Fruit fly (Drosophila melanogaster): ENCODE results near the gene CG14985.

CG14985 gene

DNA sequence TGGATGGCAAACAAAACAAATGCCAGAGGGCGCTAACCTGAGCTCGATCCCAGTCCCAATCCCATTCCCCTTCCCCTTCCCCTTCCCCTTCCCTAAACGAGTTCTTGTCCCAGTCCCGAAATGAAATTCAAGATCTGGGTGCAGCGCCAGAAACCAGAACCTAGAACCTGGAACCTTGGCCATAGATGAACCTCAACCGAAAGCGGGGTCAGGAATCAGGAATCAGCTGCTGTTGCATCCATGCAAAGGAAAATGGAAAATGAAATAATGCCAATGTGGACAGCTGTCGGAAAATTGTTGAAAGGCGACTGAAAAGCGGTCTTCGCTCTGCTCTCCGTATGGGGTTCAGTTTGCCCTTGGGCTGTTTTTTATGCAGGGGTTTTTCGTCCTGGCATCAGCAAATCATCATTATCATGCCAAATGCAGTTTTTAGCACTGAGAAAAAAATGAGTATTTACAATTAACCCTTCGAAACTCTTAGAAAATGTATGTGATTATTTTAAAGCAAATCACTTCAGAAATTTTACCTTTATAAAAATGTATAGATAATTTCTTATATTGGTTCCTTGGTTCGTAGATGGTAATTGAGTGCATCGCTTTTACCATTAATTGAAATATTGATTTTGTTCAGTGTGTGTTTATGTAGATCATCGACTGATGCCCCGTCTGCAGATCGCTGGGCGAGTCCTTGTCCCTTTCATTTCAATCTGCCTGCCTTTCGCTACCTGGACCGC is 25.5 kb upstream of the CG14985 start (continued):
- TF ChIP-seq chinmo (GFP tag; IDR thresholded peaks at IDR 0.05; ENCODE audit: partially characterized antibody), result no peak
- no peak for TF ChIP-seq Bgb (GFP tag; IDR thresholded peaks at IDR 0.05; ENCODE audit: partially characterized antibody)
- no peak for TF ChIP-seq CG15011 (GFP tag; optimal IDR thresholded peaks at IDR 0.05)
- TF ChIP-seq CG12071 (GFP tag; optimal IDR thresholded peaks at IDR 0.05), result no peak
- no peak for TF ChIP-seq ewg (GFP tag; optimal IDR thresholded peaks at IDR 0.05)
- peak; percentile 23 for TF ChIP-seq tin (GFP tag; optimal IDR thresholded peaks at IDR 0.05)
- no peak for TF ChIP-seq Camta (GFP tag; optimal IDR thresholded peaks at IDR 0.05)
- no peak for TF ChIP-seq CG34422 (GFP tag; IDR thresholded peaks at IDR 0.05)
- TF ChIP-seq CG18262 (tag; optimal IDR thresholded peaks at IDR 0.05), result peak; percentile 78
- TF ChIP-seq zfh1 (GFP tag; IDR thresholded peaks at IDR 0.05), result 0 out of 3 replicates have a peak, but pooled peaks have one; percentile 20
- no peak for TF ChIP-seq tgo (GFP tag; IDR thresholded peaks at IDR 0.05)
- peak; percentile 12 for TF ChIP-seq CG4820 (GFP tag; optimal IDR thresholded peaks at IDR 0.05)
- TF ChIP-seq phol (tag; optimal IDR thresholded peaks at IDR 0.05), result peak; percentile 60
- no peak for TF ChIP-seq en (GFP tag; optimal IDR thresholded peaks at IDR 0.05)
- TF ChIP-seq MESR4 (GFP tag; optimal IDR thresholded peaks at IDR 0.05), result no peak
- TF ChIP-seq sens (GFP tag), result peak; percentile 85
- no peak for TF ChIP-seq Hmr (GFP tag; optimal IDR thresholded peaks at IDR 0.05)
- no peak for TF ChIP-seq sna (GFP tag; IDR thresholded peaks at IDR 0.05; ENCODE audit: partially characterized antibody)
- peak; percentile 33 for TF ChIP-seq CG1529 (GFP tag; optimal IDR thresholded peaks at IDR 0.05)
- TF ChIP-seq Aef1 (GFP tag; IDR thresholded peaks at IDR 0.05), result no peak
- TF ChIP-seq Dfd (GFP tag; optimal IDR thresholded peaks at IDR 0.05), result no peak
- TF ChIP-seq CG10565 (GFP tag; optimal IDR thresholded peaks at IDR 0.05), result no peak
- TF ChIP-seq Nf-YA (GFP tag; IDR thresholded peaks at IDR 0.05), result no peak
- TF ChIP-seq tup (GFP tag; optimal IDR thresholded peaks at IDR 0.05), result no peak
- no peak for TF ChIP-seq grn (GFP tag; optimal IDR thresholded peaks at IDR 0.05)
- no peak for TF ChIP-seq YL-1 (GFP tag; optimal IDR thresholded peaks at IDR 0.05)
- no peak for TF ChIP-seq H15 (GFP tag; IDR thresholded peaks at IDR 0.05)
- no peak for TF ChIP-seq lmd (GFP tag; IDR thresholded peaks at IDR 0.05)
- no peak for TF ChIP-seq abd-A (tag; optimal IDR thresholded peaks at IDR 0.05)
- TF ChIP-seq E2f1 (GFP tag; IDR thresholded peaks at IDR 0.05), result no peak
- TF ChIP-seq CG13424 (tag; optimal IDR thresholded peaks at IDR 0.05), result no peak
- no peak for TF ChIP-seq tna (GFP tag; IDR thresholded peaks at IDR 0.05; ENCODE audit: partially characterized antibody)
- no peak for TF ChIP-seq CG32767 (GFP tag; IDR thresholded peaks at IDR 0.05)
- TF ChIP-seq CG31224 (GFP tag; IDR thresholded peaks at IDR 0.05), result no peak
- no peak for TF ChIP-seq CG7745 (tag; optimal IDR thresholded peaks at IDR 0.05)
- TF ChIP-seq CG30403 (GFP tag; optimal IDR thresholded peaks at IDR 0.05), result no peak
- TF ChIP-seq jing (GFP tag; optimal IDR thresholded peaks at IDR 0.05), result no peak
- no peak for TF ChIP-seq HLH3B (GFP tag; IDR thresholded peaks at IDR 0.05)
- no peak for TF ChIP-seq fru (optimal IDR thresholded peaks at IDR 0.05)
- TF ChIP-seq scrt (GFP tag; optimal IDR thresholded peaks at IDR 0.05), result no peak
- no peak for TF ChIP-seq Lim3 (GFP tag; IDR thresholded peaks at IDR 0.05)
- peak; percentile 93 for TF ChIP-seq zf30C (GFP tag; optimal IDR thresholded peaks at IDR 0.05)
- no peak for TF ChIP-seq Vsx1 (GFP tag; optimal IDR thresholded peaks at IDR 0.05)
- TF ChIP-seq jigr1 (GFP tag; IDR thresholded peaks at IDR 0.05), result no peak
- no peak for TF ChIP-seq CG31388 (GFP tag; optimal IDR thresholded peaks at IDR 0.05)
- TF ChIP-seq HHEX (GFP tag; optimal IDR thresholded peaks at IDR 0.05), result no peak
- TF ChIP-seq usp (GFP tag; optimal IDR thresholded peaks at IDR 0.05), result no peak
- TF ChIP-seq CG1792 (GFP tag; optimal IDR thresholded peaks at IDR 0.05), result no peak
- no peak for TF ChIP-seq CG14860 (GFP tag; IDR thresholded peaks at IDR 0.05; ENCODE audit: partially characterized antibody)
- TF ChIP-seq br (optimal IDR thresholded peaks at IDR 0.05), result no peak
- no peak for TF ChIP-seq pan (optimal IDR thresholded peaks at IDR 0.05)
- TF ChIP-seq pan (GFP tag; optimal IDR thresholded peaks at IDR 0.05 in 1 of 2, IDR thresholded peaks at IDR 0.05 in 1 of 2), result no peak

Data from whole organism, embryonic.